Worm (Caenorhabditis elegans) whole organism, late embryonic: ENCODE data around the gene F59A1.15.

Source experiments
- C38D4.7 ChIP-seq: fragments of 200-800 bp; sonication (Bioruptor generic); optimal IDR thresholded peaks from 2 replicates; lab custom pipeline; 2018; ENCODE audit warnings: mild to moderate bottlenecking, missing genetic modification characterization, moderate library complexity, missing compliant biosample characterization
- F13H6.1 ChIP-seq: sonication (generic microtip); optimal IDR thresholded peaks from 2 replicates; lab custom pipeline; 2016; ENCODE audit warnings: missing genetic modification characterization, missing compliant biosample characterization
- K02D7.2 ChIP-seq: sonication (generic microtip); optimal IDR thresholded peaks from 2 replicates; lab custom pipeline; 2017; ENCODE audit warnings: mild to moderate bottlenecking, missing genetic modification characterization, missing compliant biosample characterization
- ama-1 ChIP-seq: fragments of 150-350 bp; optimal IDR thresholded peaks from 2 replicates; lab custom pipeline; 2014
- ceh-2 ChIP-seq: sonication (generic microtip); optimal IDR thresholded peaks from 2 replicates; lab custom pipeline; 2016; ENCODE audit warnings: missing genotype, missing genetic modification characterization, missing compliant biosample characterization
- ceh-48 ChIP-seq: sonication (generic microtip); optimal IDR thresholded peaks from 2 replicates; lab custom pipeline; 2016; ENCODE audit warnings: missing genetic modification characterization, inconsistent platforms, missing compliant biosample characterization
- che-1 ChIP-seq: sonication (generic microtip); optimal IDR thresholded peaks from 2 replicates; lab custom pipeline; 2016; ENCODE audit warnings: mild to moderate bottlenecking, missing genetic modification characterization, missing compliant biosample characterization
- ets-4 ChIP-seq: sonication (generic microtip); optimal IDR thresholded peaks from 2 replicates; lab custom pipeline; 2016; ENCODE audit warnings: missing genetic modification characterization, missing compliant biosample characterization
- fkh-10 ChIP-seq: fragments of 150-350 bp; optimal IDR thresholded peaks from 2 replicates; lab custom pipeline; 2014; ENCODE audit warnings: missing biosample characterization, missing genetic modification reagents, missing genetic modification characterization
- nhr-11 ChIP-seq: fragments of 150-350 bp; optimal IDR thresholded peaks from 2 replicates; lab custom pipeline; 2014; ENCODE audit warnings: missing biosample characterization, missing genetic modification characterization
- pha-4 ChIP-seq: fragments of 150-350 bp; optimal IDR thresholded peaks from 2 replicates; lab custom pipeline; 2018; ENCODE audit warnings: missing biosample characterization, missing genetic modification reagents, missing genetic modification characterization
- pqm-1 ChIP-seq: sonication (generic microtip); optimal IDR thresholded peaks from 2 replicates; lab custom pipeline; 2016; ENCODE audit warnings: missing genetic modification characterization, missing compliant biosample characterization
- ref-2 ChIP-seq: sonication (generic microtip); optimal IDR thresholded peaks from 2 replicates; lab custom pipeline; 2016; ENCODE audit warnings: missing genetic modification characterization, missing compliant biosample characterization

ce11 chrV:17707022-17707421 lies 23.4 kb upstream of the F59A1.15 start, which contains the start of gene srh-31:
- no peak for TF ChIP-seq K02D7.2 (tag; lab: Kevin White, UChicago)
- TF ChIP-seq ceh-2 (tag; lab: Kevin White, UChicago), result no peak
- no peak for TF ChIP-seq F13H6.1
- TF ChIP-seq ama-1 (lab: Kevin White, UChicago), result no peak
- TF ChIP-seq che-1, result no peak
- TF ChIP-seq ref-2 (tag; lab: Kevin White, UChicago), result no peak
- no peak for TF ChIP-seq C38D4.7 (GFP tag; lab: Kevin White, UChicago)
- no peak for TF ChIP-seq ceh-48
- no peak for TF ChIP-seq pqm-1 (tag; lab: Kevin White, UChicago)
- TF ChIP-seq pha-4 (tag; lab: Kevin White, UChicago), result no peak
- TF ChIP-seq nhr-11 (tag; lab: Kevin White, UChicago), result no peak
- no peak for TF ChIP-seq fkh-10
- TF ChIP-seq ets-4, result no peak
